Worm (Caenorhabditis elegans) whole organism, L4/young adult: ENCODE data around the gene F40C5.2.

Source experiments
- dao-5 ChIP-seq: sonication (generic microtip); optimal IDR thresholded peaks from 2 replicates; lab custom pipeline; 2016; ENCODE audit warnings: missing genotype, missing genetic modification characterization, moderate library complexity, missing compliant biosample characterization
- him-1 ChIP-seq: sonication (generic microtip); optimal IDR thresholded peaks from 2 replicates; lab custom pipeline; 2016; ENCODE audit warnings: missing genotype, missing genetic modification reagents, missing genetic modification characterization, missing compliant biosample characterization

DNA sequence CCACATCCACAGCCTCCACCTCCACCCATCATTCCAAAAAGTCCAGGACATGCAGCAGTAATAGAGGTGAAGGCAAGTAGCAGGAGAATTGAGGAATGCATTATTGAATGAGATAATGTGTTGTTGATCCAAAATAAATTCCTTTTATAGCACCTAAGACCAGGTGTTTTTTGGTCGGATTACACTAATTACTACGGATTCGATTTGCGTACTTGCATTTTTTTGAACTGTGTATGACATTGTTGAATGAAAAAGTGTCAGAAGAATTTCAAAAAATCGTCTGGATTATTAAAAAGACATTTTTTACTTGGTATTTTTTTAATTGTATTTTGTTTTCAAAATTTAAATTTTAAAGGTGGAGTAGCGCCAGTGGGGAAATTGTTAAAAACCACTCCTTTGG, 19.0 kb upstream of the F40C5.2 start, which contains the start of gene grl-28:
- TF ChIP-seq him-1 (tag; lab: Kevin White, UChicago) (no peak), dao-5 (no peak)
